Worm (Caenorhabditis elegans): ENCODE data around the gene fbxc-27.

- TF ChIP-seq ztf-23 (GFP tag; IDR thresholded peaks at IDR 0.05), result no peak
- TF ChIP-seq flt-1 (GFP tag; IDR thresholded peaks at IDR 0.05), result no peak
- TF ChIP-seq med-1 (GFP tag; optimal IDR thresholded peaks at IDR 0.05; ENCODE audit: insufficient read depth), result no peak
- no peak for TF ChIP-seq klf-2 (GFP tag; conservative IDR thresholded peaks at IDR 0.05)
- no peak for TF ChIP-seq T22C8.4 (GFP tag; IDR thresholded peaks at IDR 0.05)
- no peak for TF ChIP-seq ref-1 (GFP tag; conservative IDR thresholded peaks at IDR 0.05)
- no peak for TF ChIP-seq tab-1 (GFP tag; IDR thresholded peaks at IDR 0.05)
- TF ChIP-seq cog-1 (tag; optimal IDR thresholded peaks at IDR 0.05), result no peak
- TF ChIP-seq ztf-29 (GFP tag; IDR thresholded peaks at IDR 0.05), result no peak
Measured at ce11 chrII:868240-868864, 41.2 kb upstream of the fbxc-27 start, which contains the start of gene fbxc-51.
